Fruit fly (Drosophila melanogaster) S2 (cell line): ENCODE measurements around the gene Coq5.

Source experiments
- CG8478 ChIP-seq: fragments of >200 bp; optimal IDR thresholded peaks from 2 replicates; lab custom pipeline; 2018
- CTCF ChIP-seq, 2 experiments: fragments of >200 bp; optimal IDR thresholded peaks; 2 replicates each; lab custom pipeline; 2018

DNA sequence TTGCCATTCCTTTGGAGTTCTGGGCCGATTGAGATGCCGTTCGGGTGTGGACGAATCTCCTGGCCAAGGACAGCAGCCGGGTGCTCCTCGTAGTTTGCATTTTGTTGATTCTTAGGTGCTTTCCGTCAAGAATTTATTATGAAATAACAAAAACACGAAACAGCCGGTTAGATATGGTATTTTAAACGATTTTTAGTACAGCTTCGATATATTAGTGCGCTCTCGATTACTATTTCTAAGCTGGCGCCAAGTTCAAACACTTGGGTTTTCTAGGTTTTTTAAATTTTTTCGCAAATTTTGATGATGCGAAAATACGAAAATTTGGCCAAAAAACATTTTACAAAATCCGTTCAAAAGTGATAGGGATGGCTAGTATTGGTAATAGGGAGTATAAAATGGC lies at the start of gene Coq5:
- TF ChIP-seq CTCF (optimal IDR thresholded peaks at IDR 0.05; lab: Kevin White, UChicago): no peak
- no peak for TF ChIP-seq CG8478
